Worm (Caenorhabditis elegans) whole organism, late embryonic: ENCODE results near the gene F46H5.11.

Source experiments
- C08G9.2 ChIP-seq: sonication (generic microtip); optimal IDR thresholded peaks from 2 replicates; lab custom pipeline; 2016; ENCODE audit warnings: mild to moderate bottlenecking, missing genetic modification characterization, moderate library complexity, missing compliant biosample characterization
- C38D4.7 ChIP-seq: fragments of 200-800 bp; sonication (Bioruptor generic); optimal IDR thresholded peaks from 2 replicates; lab custom pipeline; 2018; ENCODE audit warnings: mild to moderate bottlenecking, missing genetic modification characterization, moderate library complexity, missing compliant biosample characterization
- K09A11.1 ChIP-seq: sonication (generic microtip); optimal IDR thresholded peaks from 2 replicates; lab custom pipeline; 2017; ENCODE audit warnings: antibody characterized with exemption, mild to moderate bottlenecking, missing genetic modification characterization, missing compliant biosample characterization; ENCODE audit not compliant: insufficient read depth
- T23F11.4 ChIP-seq: fragments of 200-800 bp; sonication (Bioruptor generic); optimal IDR thresholded peaks from 2 replicates; lab custom pipeline; 2018; ENCODE audit warnings: mild to moderate bottlenecking, missing genetic modification characterization, missing compliant biosample characterization
- ahr-1 ChIP-seq: sonication (generic microtip); optimal IDR thresholded peaks from 2 replicates; lab custom pipeline; 2016; ENCODE audit warnings: missing genetic modification characterization, missing compliant biosample characterization
- ama-1 ChIP-seq: fragments of 150-350 bp; optimal IDR thresholded peaks from 2 replicates; lab custom pipeline; 2014
- ceh-14 ChIP-seq: sonication (generic microtip); optimal IDR thresholded peaks from 2 replicates; lab custom pipeline; 2016; ENCODE audit warnings: missing genotype, missing genetic modification characterization, missing compliant biosample characterization
- ceh-18 ChIP-seq: sonication (generic microtip); optimal IDR thresholded peaks from 2 replicates; lab custom pipeline; 2016; ENCODE audit warnings: missing genetic modification characterization, missing compliant biosample characterization
- ceh-19 ChIP-seq: fragments of 200-800 bp; sonication (Bioruptor generic); optimal IDR thresholded peaks from 2 replicates; lab custom pipeline; 2018; ENCODE audit warnings: mild to moderate bottlenecking, missing genetic modification characterization, missing compliant biosample characterization
- ceh-34 ChIP-seq: sonication (generic microtip); optimal IDR thresholded peaks from 2 replicates; lab custom pipeline; 2016; ENCODE audit warnings: mild to moderate bottlenecking, missing genetic modification characterization, missing compliant biosample characterization
- ceh-48 ChIP-seq: sonication (generic microtip); optimal IDR thresholded peaks from 2 replicates; lab custom pipeline; 2016; ENCODE audit warnings: missing genetic modification characterization, inconsistent platforms, missing compliant biosample characterization
- ceh-6 ChIP-seq: fragments of 200-800 bp; sonication (Bioruptor generic); optimal IDR thresholded peaks from 2 replicates; lab custom pipeline; 2018; ENCODE audit warnings: mild to moderate bottlenecking, missing genetic modification characterization, missing compliant biosample characterization
- ceh-9 ChIP-seq: sonication (generic microtip); optimal IDR thresholded peaks from 2 replicates; lab custom pipeline; 2016; ENCODE audit warnings: mild to moderate bottlenecking, missing genetic modification characterization, inconsistent platforms, missing compliant biosample characterization
- che-1 ChIP-seq: sonication (generic microtip); optimal IDR thresholded peaks from 2 replicates; lab custom pipeline; 2016; ENCODE audit warnings: mild to moderate bottlenecking, missing genetic modification characterization, missing compliant biosample characterization
- dmd-4 ChIP-seq: sonication (generic microtip); optimal IDR thresholded peaks from 2 replicates; lab custom pipeline; 2016; ENCODE audit warnings: borderline replicate concordance, missing genetic modification characterization, missing compliant biosample characterization
- dve-1 ChIP-seq: sonication (generic microtip); optimal IDR thresholded peaks from 2 replicates; lab custom pipeline; 2017; ENCODE audit warnings: antibody characterized with exemption, mild to moderate bottlenecking, missing genetic modification characterization, missing compliant biosample characterization
- fax-1 ChIP-seq: sonication (generic microtip); optimal IDR thresholded peaks from 2 replicates; lab custom pipeline; 2016; ENCODE audit warnings: missing genotype, missing genetic modification characterization, missing compliant biosample characterization
- fkh-6 ChIP-seq: sonication (generic microtip); optimal IDR thresholded peaks from 2 replicates; lab custom pipeline; 2016; ENCODE audit warnings: missing genetic modification characterization, missing compliant biosample characterization
- hlh-13 ChIP-seq: fragments of 200-800 bp; sonication (Bioruptor generic); optimal IDR thresholded peaks from 2 replicates; lab custom pipeline; 2018; ENCODE audit warnings: mild to moderate bottlenecking, missing genetic modification characterization, missing compliant biosample characterization
- hlh-15 ChIP-seq: sonication (generic microtip); optimal IDR thresholded peaks from 2 replicates; lab custom pipeline; 2016; ENCODE audit warnings: missing genetic modification characterization, missing compliant biosample characterization
- hlh-30 ChIP-seq: sonication (generic microtip); optimal IDR thresholded peaks from 2 replicates; lab custom pipeline; 2017; ENCODE audit warnings: antibody characterized with exemption, missing genetic modification characterization, missing compliant biosample characterization; ENCODE audit not compliant: insufficient read depth
- madf-2 ChIP-seq: sonication (generic microtip); optimal IDR thresholded peaks from 2 replicates; lab custom pipeline; 2017; ENCODE audit warnings: missing genetic modification characterization, missing compliant biosample characterization
- mec-3 ChIP-seq: sonication (generic microtip); optimal IDR thresholded peaks from 2 replicates; lab custom pipeline; 2016; ENCODE audit warnings: borderline replicate concordance, missing genetic modification characterization, missing compliant biosample characterization
- nfya-1 ChIP-seq: sonication (generic microtip); optimal IDR thresholded peaks from 2 replicates; lab custom pipeline; 2017; ENCODE audit warnings: missing genetic modification characterization, mild to moderate bottlenecking, missing compliant biosample characterization, antibody characterized with exemption, moderate library complexity
- nhr-11 ChIP-seq: fragments of 150-350 bp; optimal IDR thresholded peaks from 2 replicates; lab custom pipeline; 2014; ENCODE audit warnings: missing biosample characterization, missing genetic modification characterization
- nhr-232 ChIP-seq: sonication (generic microtip); optimal IDR thresholded peaks from 2 replicates; lab custom pipeline; 2016; ENCODE audit warnings: missing genetic modification characterization, missing compliant biosample characterization
- pag-3 ChIP-seq: sonication (generic microtip); optimal IDR thresholded peaks from 2 replicates; lab custom pipeline; 2016; ENCODE audit warnings: missing compliant biosample characterization, missing genetic modification characterization, borderline replicate concordance
- pat-9 ChIP-seq: fragments of 200-800 bp; sonication (Bioruptor generic); optimal IDR thresholded peaks from 2 replicates; lab custom pipeline; 2018; ENCODE audit warnings: mild to moderate bottlenecking, missing genetic modification characterization, moderate library complexity, missing compliant biosample characterization
- pax-1 ChIP-seq: fragments of 150-350 bp; optimal IDR thresholded peaks from 2 replicates; lab custom pipeline; 2014; ENCODE audit warnings: missing biosample characterization, missing genetic modification characterization
- pha-2 ChIP-seq: sonication (generic microtip); optimal IDR thresholded peaks from 2 replicates; lab custom pipeline; 2017; ENCODE audit warnings: mild to moderate bottlenecking, missing genetic modification characterization, missing compliant biosample characterization
- pqm-1 ChIP-seq: sonication (generic microtip); optimal IDR thresholded peaks from 2 replicates; lab custom pipeline; 2016; ENCODE audit warnings: missing genetic modification characterization, missing compliant biosample characterization
- pros-1 ChIP-seq: fragments of 150-350 bp; optimal IDR thresholded peaks from 2 replicates; lab custom pipeline; 2014; ENCODE audit warnings: missing biosample characterization, missing genetic modification reagents, missing genetic modification characterization
- ref-2 ChIP-seq: sonication (generic microtip); optimal IDR thresholded peaks from 2 replicates; lab custom pipeline; 2016; ENCODE audit warnings: missing genetic modification characterization, missing compliant biosample characterization
- syd-9 ChIP-seq: sonication (generic microtip); optimal IDR thresholded peaks from 2 replicates; lab custom pipeline; 2016; ENCODE audit warnings: mild to moderate bottlenecking, missing genetic modification characterization, moderate library complexity, missing compliant biosample characterization
- tbx-2 ChIP-seq: sonication (generic microtip); optimal IDR thresholded peaks from 2 replicates; lab custom pipeline; 2016; ENCODE audit warnings: missing genetic modification characterization, missing compliant biosample characterization

F46H5.11 gene

DNA sequence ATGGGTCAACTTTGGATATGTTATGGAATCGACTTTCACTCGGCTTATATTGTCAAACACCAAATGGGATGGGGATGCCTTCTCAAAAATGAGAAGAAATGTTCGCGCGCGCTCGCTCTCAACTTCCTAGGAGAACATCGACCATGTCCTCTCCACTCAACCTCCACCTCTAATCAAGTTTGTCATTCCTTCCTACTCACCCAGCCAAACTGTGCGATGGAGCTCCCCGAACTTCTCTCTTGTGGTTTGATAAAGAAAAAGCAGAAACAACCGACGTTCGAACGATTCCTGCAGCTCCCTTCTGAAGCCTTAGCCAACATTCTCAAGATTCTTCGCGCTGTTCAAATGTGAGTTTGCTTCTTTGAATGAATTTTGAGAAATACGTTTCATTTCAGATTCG, 41.4 kb upstream of the F46H5.11 start:
- TF ChIP-seq pros-1 (no peak), ceh-18 (tag; lab: Kevin White, UChicago) (no peak), pag-3 (tag; lab: Kevin White, UChicago) (no peak), ceh-48 (tag; lab: Kevin White, UChicago) (no peak), pha-2 (tag; lab: Kevin White, UChicago) (no peak), ahr-1 (tag; lab: Kevin White, UChicago) (no peak)

DNA sequence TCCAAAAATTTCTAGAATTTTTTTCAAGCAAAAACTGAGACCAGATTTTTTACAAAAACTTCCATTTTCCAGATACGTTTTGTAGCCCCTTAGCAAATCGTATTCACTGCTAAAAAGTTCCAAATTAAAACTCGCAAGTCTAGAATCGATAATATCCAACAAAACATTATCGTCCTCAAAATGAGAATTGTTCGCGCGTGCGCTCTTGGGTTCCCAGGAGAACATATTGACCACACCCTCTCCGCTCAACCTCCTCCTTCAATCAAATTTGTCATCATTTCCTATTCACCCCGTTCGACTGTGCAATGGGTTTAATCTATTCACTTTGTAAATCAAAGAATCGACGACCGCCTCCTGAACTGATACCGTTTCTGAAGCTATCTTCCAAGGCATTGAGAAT, 40.0 kb upstream of the F46H5.11 start:
- TF ChIP-seq ceh-19 (GFP tag; lab: Kevin White, UChicago) (no peak), hlh-15 (tag; lab: Kevin White, UChicago) (no peak), ref-2 (tag; lab: Kevin White, UChicago) (no peak), nhr-11 (no peak), ahr-1 (tag; lab: Kevin White, UChicago) (no peak), che-1 (tag; lab: Kevin White, UChicago) (no peak), ceh-9 (no peak), pqm-1 (tag; lab: Kevin White, UChicago) (no peak), hlh-13 (GFP tag; lab: Kevin White, UChicago) (no peak), ceh-14 (no peak), nhr-232 (tag; lab: Kevin White, UChicago) (no peak), C38D4.7 (GFP tag; lab: Kevin White, UChicago) (no peak), syd-9 (tag; lab: Kevin White, UChicago) (no peak), K09A11.1 (tag; lab: Kevin White, UChicago) (no peak), tbx-2 (tag; lab: Kevin White, UChicago) (no peak), T23F11.4 (GFP tag; lab: Kevin White, UChicago) (no peak), C08G9.2 (tag; lab: Kevin White, UChicago) (no peak), pat-9 (tag; lab: Kevin White, UChicago) (no peak), madf-2 (tag; lab: Kevin White, UChicago) (no peak), fkh-6 (tag; lab: Kevin White, UChicago) (no peak)
- TF ChIP-seq, all 69 proteins: peak for 0

DNA sequence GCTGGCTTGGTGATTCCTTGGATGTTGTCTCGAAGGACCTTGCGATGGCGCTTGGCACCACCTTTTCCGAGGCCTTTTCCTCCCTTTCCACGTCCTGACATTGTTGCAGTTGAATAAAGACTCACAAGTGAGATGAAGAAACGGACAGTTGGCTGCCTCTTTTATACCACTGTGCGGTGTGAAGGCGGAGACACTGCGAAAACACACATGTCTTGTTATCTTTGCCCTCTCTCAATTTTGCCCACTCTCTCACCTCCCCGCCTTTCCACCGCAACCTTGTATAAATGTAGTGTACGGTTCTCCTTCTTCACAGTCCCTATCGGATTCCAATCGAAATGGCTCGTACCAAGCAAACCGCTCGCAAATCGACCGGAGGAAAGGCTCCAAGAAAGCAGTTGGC, 37.9 kb upstream of the F46H5.11 start, which contains the start of the genes his-38 and his-40:
his-38 (minus strand) TSS at position 101 of the 400 bp plus-strand sequence.
his-40 (plus strand) TSS at position 336 of the 400 bp plus-strand sequence.
- TF ChIP-seq ceh-19 (GFP tag; lab: Kevin White, UChicago) (no peak), pax-1 (tag; lab: Kevin White, UChicago) (no peak), hlh-13 (GFP tag; lab: Kevin White, UChicago) (no peak), ama-1 (lab: Kevin White, UChicago) (no peak), mec-3 (tag; lab: Kevin White, UChicago) (no peak), dmd-4 (tag; lab: Kevin White, UChicago) (no peak), hlh-30 (tag; lab: Kevin White, UChicago) (no peak), ceh-6 (GFP tag; lab: Kevin White, UChicago) (no peak), fax-1 (tag; lab: Kevin White, UChicago) (no peak), ceh-34 (no peak)

DNA sequence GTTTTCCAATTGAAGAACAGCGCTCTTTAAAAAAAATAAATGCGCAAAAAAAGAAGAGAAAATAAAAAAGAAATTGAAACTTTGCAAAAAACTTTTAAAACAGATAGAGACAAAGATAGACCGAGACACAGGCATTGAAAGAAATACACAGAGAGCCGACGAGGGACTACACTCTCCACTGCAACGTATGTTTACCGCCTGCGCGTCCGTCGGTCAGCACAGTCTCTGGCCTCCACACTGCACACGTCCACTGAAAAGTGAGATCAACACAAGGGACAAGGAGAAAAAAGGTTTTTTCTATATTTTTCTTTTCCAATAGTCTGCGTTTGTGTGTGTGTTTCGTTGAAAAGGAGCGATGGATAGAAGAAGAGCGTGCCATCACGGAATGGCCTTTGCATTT, 34.6 kb upstream of the F46H5.11 start:
- TF ChIP-seq dve-1 (tag; lab: Kevin White, UChicago) (peak; percentile 16), ceh-18 (tag; lab: Kevin White, UChicago) (peak; percentile 32), ceh-6 (GFP tag; lab: Kevin White, UChicago) (no peak), nfya-1 (peak; percentile 63), fkh-6 (tag; lab: Kevin White, UChicago) (no peak)
- TF ChIP-seq, all 69 proteins: peak for 3
